Worm (Caenorhabditis elegans) whole organism, early embryonic: ENCODE results near the gene C42C1.19.

Experiments
- B0310.2 ChIP-seq: sonication (generic microtip); optimal IDR thresholded peaks from 2 replicates; lab custom pipeline; 2016; ENCODE audit warnings: mild to moderate bottlenecking, missing genetic modification characterization, missing compliant biosample characterization
- F13C5.2 ChIP-seq: sonication (generic microtip); optimal IDR thresholded peaks from 2 replicates; lab custom pipeline; 2017; ENCODE audit warnings: mild to moderate bottlenecking, missing genetic modification characterization, inconsistent platforms, missing compliant biosample characterization
- aly-1 ChIP-seq: sonication (generic microtip); optimal IDR thresholded peaks from 2 replicates; lab custom pipeline; 2016; ENCODE audit warnings: missing genetic modification characterization, missing compliant biosample characterization
- ama-1 ChIP-seq: fragments of 150-350 bp; optimal IDR thresholded peaks from 2 replicates; lab custom pipeline; 2014
- ceh-13 ChIP-seq: fragments of 200-800 bp; sonication (Bioruptor generic); optimal IDR thresholded peaks from 2 replicates; lab custom pipeline; 2018; ENCODE audit warnings: mild to moderate bottlenecking, missing genetic modification characterization, missing compliant biosample characterization
- ets-7 ChIP-seq: sonication (generic microtip); optimal IDR thresholded peaks from 2 replicates; lab custom pipeline; 2016; ENCODE audit warnings: missing genotype, missing genetic modification characterization, missing compliant biosample characterization
- flt-1 ChIP-seq: fragments of 200-800 bp; sonication (Bioruptor generic); IDR thresholded peaks from 2 replicates; pipeline ENCODE4 v1.3.6; 2022; ENCODE audit warnings: missing genetic modification characterization, missing compliant biosample characterization
- hmbx-1 ChIP-seq: sonication (generic microtip); optimal IDR thresholded peaks from 2 replicates; lab custom pipeline; 2016; ENCODE audit warnings: mild to moderate bottlenecking, missing genetic modification characterization, missing compliant biosample characterization
- pes-1 ChIP-seq: fragments of 200-800 bp; sonication (Bioruptor generic); IDR thresholded peaks from 2 replicates; pipeline ENCODE4 v1.3.6; 2022; ENCODE audit warnings: missing genetic modification reagents, missing genetic modification characterization, missing compliant biosample characterization
- sea-1 ChIP-seq: fragments of 200-800 bp; sonication (Bioruptor generic); conservative IDR thresholded peaks from 2 replicates; pipeline ENCODE4 v1.3.6; 2022; ENCODE audit warnings: missing genetic modification characterization, missing compliant biosample characterization
- tbx-11 ChIP-seq: fragments of 200-800 bp; sonication (Bioruptor generic); IDR thresholded peaks from 2 replicates; pipeline ENCODE4 v1.3.6; 2022; ENCODE audit warnings: missing genetic modification characterization, missing compliant biosample characterization
- tbx-37 ChIP-seq: fragments of 200-800 bp; sonication (Bioruptor generic); conservative IDR thresholded peaks from 2 replicates; pipeline ENCODE4 v1.3.6; 2022; ENCODE audit warnings: missing genetic modification reagents, missing genetic modification characterization, missing compliant biosample characterization
- tra-4 ChIP-seq: sonication (generic microtip); optimal IDR thresholded peaks from 2 replicates; lab custom pipeline; 2017; ENCODE audit warnings: missing genetic modification characterization, missing compliant biosample characterization

- TF ChIP-seq ceh-13 (GFP tag; lab: Kevin White, UChicago), result no peak
- TF ChIP-seq ama-1 (lab: Kevin White, UChicago), result no peak
- TF ChIP-seq B0310.2 (tag; lab: Kevin White, UChicago), result no peak
- TF ChIP-seq tbx-37 (GFP tag; lab: Robert Waterston, UW), result no peak
- TF ChIP-seq tbx-11 (GFP tag; lab: Robert Waterston, UW), result no peak
- TF ChIP-seq flt-1 (GFP tag; lab: Robert Waterston, UW), result no peak
- no peak for TF ChIP-seq F13C5.2 (tag; lab: Kevin White, UChicago)
- no peak for TF ChIP-seq pes-1 (GFP tag; lab: Robert Waterston, UW)
- TF ChIP-seq tra-4 (tag; lab: Kevin White, UChicago), result no peak
- no peak for TF ChIP-seq sea-1 (GFP tag; lab: Robert Waterston, UW)
- no peak for TF ChIP-seq aly-1
- no peak for TF ChIP-seq ets-7
- TF ChIP-seq hmbx-1 (tag; lab: Kevin White, UChicago), result no peak
Observed at ce11 chrIV:12307720-12308119, 25.2 kb downstream of the C42C1.19 start, which contains the start of gene oac-57.
